Worm (Caenorhabditis elegans) whole organism, L2 larva: ENCODE data around the gene nhr-285.

Source experiments
- C34F6.9 ChIP-seq: fragments of 150-350 bp; optimal IDR thresholded peaks from 2 replicates; lab custom pipeline; 2014; ENCODE audit warnings: missing biosample characterization, missing genetic modification characterization
- F13H6.1 ChIP-seq: sonication (generic microtip); optimal IDR thresholded peaks from 2 replicates; lab custom pipeline; 2016; ENCODE audit warnings: missing genetic modification characterization, missing compliant biosample characterization
- Y55F3AM.14 ChIP-seq: fragments of 200-800 bp; sonication (Bioruptor generic); optimal IDR thresholded peaks from 2 replicates; lab custom pipeline; 2018; ENCODE audit warnings: mild to moderate bottlenecking, missing genetic modification characterization, missing compliant biosample characterization
- ZK546.5 ChIP-seq: sonication (generic microtip); optimal IDR thresholded peaks from 2 replicates; lab custom pipeline; 2017; ENCODE audit warnings: missing biosample characterization, missing genetic modification characterization
- aly-2 ChIP-seq: fragments of 150-350 bp; optimal IDR thresholded peaks from 2 replicates; lab custom pipeline; 2014; ENCODE audit warnings: missing biosample characterization, missing genetic modification characterization
- blmp-1 ChIP-seq: sonication (generic microtip); optimal IDR thresholded peaks from 2 replicates; lab custom pipeline; 2017; ENCODE audit warnings: missing genetic modification characterization, mild to moderate bottlenecking, missing compliant biosample characterization, antibody characterized with exemption, moderate library complexity; ENCODE audit not compliant: insufficient read depth
- ceh-82 ChIP-seq: fragments of 150-350 bp; optimal IDR thresholded peaks from 2 replicates; lab custom pipeline; 2014; ENCODE audit warnings: missing biosample characterization, missing genetic modification characterization
- crh-2 ChIP-seq: sonication (generic microtip); optimal IDR thresholded peaks from 2 replicates; lab custom pipeline; 2017; ENCODE audit warnings: missing biosample characterization, missing genetic modification characterization
- egl-27 ChIP-seq: sonication (generic microtip); optimal IDR thresholded peaks from 3 replicates; lab custom pipeline; 2017; ENCODE audit warnings: missing biosample characterization, missing genetic modification reagents, missing genetic modification characterization
- elt-1 ChIP-seq: fragments of 150-350 bp; optimal IDR thresholded peaks from 2 replicates; lab custom pipeline; 2014; ENCODE audit warnings: missing biosample characterization, missing genetic modification characterization
- elt-3 ChIP-seq: sonication (generic microtip); optimal IDR thresholded peaks from 2 replicates; lab custom pipeline; 2017; ENCODE audit warnings: missing biosample characterization, missing genetic modification characterization
- lsy-2 ChIP-seq, 2 experiments: fragments of 150-350 bp in 1 of 2; sonication (generic microtip) in 1 of 2; optimal IDR thresholded peaks; 2 replicates each; lab custom pipeline; 2014 to 2017; ENCODE audit warnings: missing biosample characterization in 2 of 2, missing genetic modification characterization in 2 of 2
- mab-5 ChIP-seq: fragments of 150-350 bp; optimal IDR thresholded peaks from 2 replicates; lab custom pipeline; 2014; ENCODE audit warnings: missing biosample characterization, missing genetic modification characterization
- mbf-1 ChIP-seq: sonication (generic microtip); optimal IDR thresholded peaks from 2 replicates; lab custom pipeline; 2017; ENCODE audit warnings: missing biosample characterization, missing genetic modification characterization
- mdl-1 ChIP-seq, 2 experiments: fragments of 150-350 bp in 1 of 2; sonication (generic microtip) in 1 of 2; optimal IDR thresholded peaks; 2 replicates each; lab custom pipeline; 2017; ENCODE audit warnings: missing biosample characterization in 2 of 2, missing genetic modification characterization in 2 of 2
- nhr-10 ChIP-seq: sonication (generic microtip); optimal IDR thresholded peaks from 2 replicates; lab custom pipeline; 2017; ENCODE audit warnings: missing biosample characterization, missing genetic modification characterization
- nhr-11 ChIP-seq: fragments of 150-350 bp; optimal IDR thresholded peaks from 2 replicates; lab custom pipeline; 2014; ENCODE audit warnings: missing biosample characterization, missing genetic modification characterization
- nhr-129 ChIP-seq: fragments of 150-350 bp; optimal IDR thresholded peaks from 2 replicates; lab custom pipeline; 2014; ENCODE audit warnings: missing biosample characterization, missing genetic modification characterization
- nhr-21 ChIP-seq: fragments of 150-350 bp; optimal IDR thresholded peaks from 2 replicates; lab custom pipeline; 2014; ENCODE audit warnings: missing biosample characterization, missing genetic modification characterization
- nhr-23 ChIP-seq: fragments of 150-350 bp; optimal IDR thresholded peaks from 2 replicates; lab custom pipeline; 2014; ENCODE audit warnings: missing biosample characterization, missing genetic modification reagents, missing genetic modification characterization
- nhr-237 ChIP-seq: fragments of 150-350 bp; optimal IDR thresholded peaks from 2 replicates; lab custom pipeline; 2014; ENCODE audit warnings: missing biosample characterization, missing genetic modification characterization
- nhr-6 ChIP-seq: fragments of 150-350 bp; optimal IDR thresholded peaks from 2 replicates; lab custom pipeline; 2014; ENCODE audit warnings: missing biosample characterization, missing genetic modification characterization
- sem-4 ChIP-seq: fragments of 150-350 bp; optimal IDR thresholded peaks from 2 replicates; lab custom pipeline; 2014; ENCODE audit warnings: missing biosample characterization, missing genetic modification reagents, missing genetic modification characterization
- skn-1 ChIP-seq: sonication (generic microtip); optimal IDR thresholded peaks from 2 replicates; lab custom pipeline; 2017; ENCODE audit warnings: missing biosample characterization, missing genetic modification characterization
- sma-9 ChIP-seq, 2 experiments: fragments of 150-350 bp in 1 of 2; sonication (generic microtip) in 1 of 2; optimal IDR thresholded peaks; 2 replicates each; lab custom pipeline; 2014 to 2016; ENCODE audit warnings: missing genetic modification characterization in 2 of 2, mild to moderate bottlenecking in 1 of 2, missing biosample characterization in 1 of 2, missing compliant biosample characterization in 1 of 2, missing genetic modification reagents in 1 of 2, moderate library complexity in 1 of 2
- snpc-4 ChIP-seq: fragments of 150-350 bp; optimal IDR thresholded peaks from 2 replicates; lab custom pipeline; 2014; ENCODE audit warnings: missing biosample characterization, missing genetic modification characterization
- unc-55 ChIP-seq: fragments of 150-350 bp; sonication (generic microtip); optimal IDR thresholded peaks from 3 replicates; lab custom pipeline; 2014; ENCODE audit warnings: missing biosample characterization, missing genetic modification reagents, missing genetic modification characterization
- zag-1 ChIP-seq: fragments of 150-350 bp; optimal IDR thresholded peaks from 2 replicates; lab custom pipeline; 2014; ENCODE audit warnings: missing biosample characterization, missing genetic modification characterization
- ztf-1 ChIP-seq: fragments of 200-800 bp; sonication (Bioruptor generic); conservative IDR thresholded peaks from 2 replicates; pipeline ENCODE4 v1.3.6; 2022; ENCODE audit warnings: missing genetic modification characterization, missing compliant biosample characterization
- ztf-11 ChIP-seq: sonication (generic microtip); optimal IDR thresholded peaks from 2 replicates; lab custom pipeline; 2017; ENCODE audit warnings: missing biosample characterization, missing genetic modification characterization
- ztf-4 ChIP-seq: fragments of 150-350 bp; optimal IDR thresholded peaks from 2 replicates; lab custom pipeline; 2014; ENCODE audit warnings: missing biosample characterization, missing genetic modification characterization

nhr-285 gene

DNA sequence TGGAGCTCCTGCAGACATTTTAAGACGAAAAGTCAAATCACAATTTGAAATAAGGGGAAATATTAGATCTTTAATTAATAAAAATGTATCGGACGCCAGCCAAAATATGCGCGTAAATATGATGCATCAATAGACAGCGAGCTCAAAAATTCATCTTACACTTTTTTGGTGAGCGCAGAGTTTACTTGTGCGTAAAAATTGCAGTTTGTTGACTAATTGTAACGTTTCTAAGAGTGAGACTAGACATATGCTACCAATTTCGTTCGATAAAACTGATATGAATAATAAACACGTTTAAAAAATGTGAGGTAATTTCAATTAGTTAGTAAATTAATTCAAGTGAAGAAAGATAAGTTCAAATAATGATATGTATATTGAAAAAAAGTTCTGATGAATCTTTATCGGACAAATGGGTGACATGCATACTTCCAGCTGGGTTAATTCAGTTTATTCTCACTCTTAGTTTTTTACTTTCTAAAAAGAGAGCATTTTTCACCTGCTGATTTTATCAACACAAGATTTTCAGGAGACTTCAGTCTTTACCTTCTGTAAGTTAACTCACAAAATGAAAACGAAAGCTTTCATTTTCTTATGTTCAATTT, at the start of gene nhr-285, which contains the start of gene irld-52:
Gene nhr-285, minus strand, starts transcription at position 101 of the 602 bp plus-strand sequence.
Gene irld-52, plus strand, starts transcription at position 552 of the 602 bp plus-strand sequence.
- TF ChIP-seq crh-2 (tag; lab: Kevin White, UChicago) (no peak), mab-5 (tag; lab: Kevin White, UChicago) (no peak), Y55F3AM.14 (no peak), ztf-11 (no peak), elt-1 (no peak), elt-3 (tag; lab: Kevin White, UChicago) (no peak), sma-9 (GFP tag; optimal IDR thresholded peaks at IDR 0.05; lab: Kevin White, UChicago) (no peak), sma-9 (tag; optimal IDR thresholded peaks at IDR 0.05; lab: Kevin White, UChicago) (no peak), mbf-1 (tag; lab: Kevin White, UChicago) (no peak), nhr-11 (tag; lab: Kevin White, UChicago) (no peak), mdl-1 (tag; optimal IDR thresholded peaks at IDR 0.05; lab: Kevin White, UChicago) (no peak), ZK546.5 (tag; lab: Kevin White, UChicago) (no peak), zag-1 (tag; lab: Kevin White, UChicago) (no peak), snpc-4 (tag; lab: Kevin White, UChicago) (no peak), ztf-4 (tag; lab: Kevin White, UChicago) (no peak), ceh-82 (tag; lab: Kevin White, UChicago) (no peak)

DNA sequence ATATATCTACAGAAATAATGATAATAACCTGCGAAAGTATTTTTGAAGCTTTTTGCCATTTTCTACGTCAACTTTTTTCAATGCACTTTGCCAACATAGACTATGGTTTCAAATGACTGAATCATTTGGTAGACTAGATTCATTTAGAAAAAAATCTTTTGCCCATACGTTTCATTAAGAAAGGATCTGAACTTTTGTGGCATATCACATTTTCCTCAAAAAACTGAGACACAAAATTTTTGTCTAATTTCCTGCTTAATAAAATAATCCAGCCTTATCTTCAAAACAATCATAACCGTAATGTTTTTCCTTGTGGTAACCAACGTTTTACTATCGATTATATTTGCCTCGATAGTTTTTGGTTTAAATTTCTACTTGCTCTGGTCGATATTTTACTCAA, 47.1 kb upstream of the nhr-285 start, which contains the start of gene srbc-51:
Gene srbc-51, plus strand, starts transcription at position 301 of the 400 bp plus-strand sequence.
- no peak for TF ChIP-seq ztf-1 (GFP tag; lab: Robert Waterston, UW)
- no peak for TF ChIP-seq ztf-11
- TF ChIP-seq ceh-82 (tag; lab: Kevin White, UChicago) = no peak
- TF ChIP-seq unc-55 (GFP tag; lab: Kevin White, UChicago) = no peak
- no peak for TF ChIP-seq nhr-21 (tag; lab: Kevin White, UChicago)
- no peak for TF ChIP-seq sem-4 (tag; lab: Kevin White, UChicago)
- TF ChIP-seq elt-3 (tag; lab: Kevin White, UChicago) = no peak
- TF ChIP-seq egl-27 (tag; lab: Kevin White, UChicago) = no peak
- TF ChIP-seq sma-9 (GFP tag; optimal IDR thresholded peaks at IDR 0.05; lab: Kevin White, UChicago) = no peak
- TF ChIP-seq sma-9 (tag; optimal IDR thresholded peaks at IDR 0.05; lab: Kevin White, UChicago) = no peak
- no peak for TF ChIP-seq skn-1 (tag; lab: Kevin White, UChicago)
- no peak for TF ChIP-seq aly-2 (tag; lab: Kevin White, UChicago)
- TF ChIP-seq mab-5 (tag; lab: Kevin White, UChicago) = no peak

DNA sequence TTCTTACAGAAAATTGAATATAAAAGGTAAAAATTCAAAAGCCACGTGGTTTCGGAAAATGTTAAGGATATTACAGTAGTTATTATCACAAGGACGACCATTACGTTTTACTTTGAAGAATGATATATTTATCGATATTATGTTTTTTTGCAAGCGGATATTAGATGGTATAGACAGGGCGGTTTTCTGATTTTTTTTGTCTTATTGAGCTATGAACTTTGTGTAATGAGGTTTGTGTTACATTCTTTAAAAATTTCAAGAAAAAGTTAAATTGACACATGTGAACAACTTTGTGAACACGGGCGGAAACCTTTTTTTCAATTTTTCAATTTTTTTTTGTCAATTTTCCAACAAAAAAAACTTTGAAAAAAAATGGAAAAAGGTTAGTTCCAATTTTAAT, 45.8 kb upstream of the nhr-285 start, which contains the start of gene srbc-50:
Gene srbc-50, minus strand, starts transcription at position 101 of the 400 bp plus-strand sequence.
- no peak for TF ChIP-seq nhr-237
- TF ChIP-seq ztf-1 (GFP tag; lab: Robert Waterston, UW) = no peak
- no peak for TF ChIP-seq F13H6.1 (tag; lab: Kevin White, UChicago)
- TF ChIP-seq C34F6.9 = no peak
- TF ChIP-seq sma-9 (GFP tag; optimal IDR thresholded peaks at IDR 0.05; lab: Kevin White, UChicago) = no peak
- TF ChIP-seq sma-9 (tag; optimal IDR thresholded peaks at IDR 0.05; lab: Kevin White, UChicago) = no peak
- TF ChIP-seq lsy-2 (tag; optimal IDR thresholded peaks at IDR 0.05; lab: Kevin White, UChicago) = no peak
- no peak for TF ChIP-seq nhr-6
- TF ChIP-seq mdl-1 (tag; optimal IDR thresholded peaks at IDR 0.05; lab: Kevin White, UChicago) = no peak
- no peak for TF ChIP-seq egl-27 (tag; lab: Kevin White, UChicago)
- TF ChIP-seq nhr-10 (tag; lab: Kevin White, UChicago) = no peak

DNA sequence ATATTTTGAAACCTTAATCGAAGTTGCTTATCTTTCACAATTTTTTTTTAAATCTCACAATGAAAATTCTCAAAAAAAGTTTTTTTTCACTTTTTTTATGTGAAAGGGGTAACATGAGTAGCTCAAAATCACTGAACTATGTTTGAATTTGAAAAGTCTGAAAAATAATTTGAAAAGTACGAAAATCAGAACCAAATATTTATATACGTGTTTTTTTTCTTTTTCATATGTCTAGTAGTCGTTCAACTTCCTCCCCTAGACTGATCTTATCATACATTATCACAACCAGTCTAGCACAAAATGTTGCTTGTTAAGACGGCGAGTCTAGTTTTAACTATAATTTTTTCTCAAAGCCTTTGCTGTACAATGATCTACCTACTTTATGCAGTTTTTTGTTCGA, 42.4 kb upstream of the nhr-285 start, which contains the start of gene srbc-49:
Gene srbc-49, plus strand, starts transcription at position 301 of the 400 bp plus-strand sequence.
- TF ChIP-seq lsy-2 (tag; optimal IDR thresholded peaks at IDR 0.05; lab: Kevin White, UChicago) (no peak), mbf-1 (tag; lab: Kevin White, UChicago) (no peak), snpc-4 (tag; lab: Kevin White, UChicago) (no peak)
- TF ChIP-seq, all 48 proteins: peak for 0

DNA sequence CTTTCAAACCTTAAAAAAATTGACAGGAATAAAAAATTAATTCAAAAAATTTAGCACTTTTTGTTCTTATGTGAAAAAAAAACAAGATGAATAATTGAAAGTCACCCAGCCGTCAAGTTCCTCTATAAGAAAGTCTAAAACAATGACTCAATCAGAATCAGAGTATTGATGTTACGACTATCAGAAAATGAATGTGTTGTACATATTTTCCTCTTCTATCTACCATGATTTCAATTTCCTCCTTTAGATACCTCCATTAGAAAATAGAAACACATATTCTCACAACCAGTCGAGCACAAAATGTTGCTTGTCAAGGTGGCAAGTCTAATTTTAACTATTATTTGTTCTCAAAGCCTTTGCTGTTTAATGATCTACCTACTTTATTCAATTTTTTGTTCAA, 41.0 kb upstream of the nhr-285 start, which contains the start of gene srbc-48:
Gene srbc-48, plus strand, starts transcription at position 301 of the 400 bp plus-strand sequence.
- TF ChIP-seq blmp-1 (tag; lab: Kevin White, UChicago) (no peak), Y55F3AM.14 (no peak), nhr-23 (tag; lab: Kevin White, UChicago) (no peak), nhr-129 (tag; lab: Kevin White, UChicago) (no peak)
